Worm (Caenorhabditis elegans) whole organism, late embryonic: ENCODE data around the gene Y42A5A.3.
A peak's percentile ranks its signal among the peaks of the same experiment; 100 is the strongest.

Experiments used
- C38D4.7 ChIP-seq: fragments of 200-800 bp; sonication (Bioruptor generic); optimal IDR thresholded peaks from 2 replicates; lab custom pipeline; 2018; ENCODE audit warnings: mild to moderate bottlenecking, missing genetic modification characterization, moderate library complexity, missing compliant biosample characterization
- T23F11.4 ChIP-seq: fragments of 200-800 bp; sonication (Bioruptor generic); optimal IDR thresholded peaks from 2 replicates; lab custom pipeline; 2018; ENCODE audit warnings: mild to moderate bottlenecking, missing genetic modification characterization, missing compliant biosample characterization
- ahr-1 ChIP-seq: sonication (generic microtip); optimal IDR thresholded peaks from 2 replicates; lab custom pipeline; 2016; ENCODE audit warnings: missing genetic modification characterization, missing compliant biosample characterization
- ceh-14 ChIP-seq: sonication (generic microtip); optimal IDR thresholded peaks from 2 replicates; lab custom pipeline; 2016; ENCODE audit warnings: missing genotype, missing genetic modification characterization, missing compliant biosample characterization
- ceh-18 ChIP-seq: sonication (generic microtip); optimal IDR thresholded peaks from 2 replicates; lab custom pipeline; 2016; ENCODE audit warnings: missing genetic modification characterization, missing compliant biosample characterization
- ceh-19 ChIP-seq: fragments of 200-800 bp; sonication (Bioruptor generic); optimal IDR thresholded peaks from 2 replicates; lab custom pipeline; 2018; ENCODE audit warnings: mild to moderate bottlenecking, missing genetic modification characterization, missing compliant biosample characterization
- ceh-2 ChIP-seq: sonication (generic microtip); optimal IDR thresholded peaks from 2 replicates; lab custom pipeline; 2016; ENCODE audit warnings: missing genotype, missing genetic modification characterization, missing compliant biosample characterization
- ceh-24 ChIP-seq: sonication (generic microtip); optimal IDR thresholded peaks from 2 replicates; lab custom pipeline; 2016; ENCODE audit warnings: mild to moderate bottlenecking, missing genetic modification characterization, missing compliant biosample characterization
- ceh-31 ChIP-seq: sonication (generic microtip); optimal IDR thresholded peaks from 2 replicates; lab custom pipeline; 2016; ENCODE audit warnings: missing genetic modification characterization, missing compliant biosample characterization
- ceh-34 ChIP-seq: sonication (generic microtip); optimal IDR thresholded peaks from 2 replicates; lab custom pipeline; 2016; ENCODE audit warnings: mild to moderate bottlenecking, missing genetic modification characterization, missing compliant biosample characterization
- ceh-45 ChIP-seq: fragments of 200-800 bp; sonication (Bioruptor generic); IDR thresholded peaks from 2 replicates; pipeline ENCODE4 v1.3.6; 2022; ENCODE audit warnings: missing genetic modification reagents, missing genetic modification characterization, missing compliant biosample characterization
- ceh-48 ChIP-seq: sonication (generic microtip); optimal IDR thresholded peaks from 2 replicates; lab custom pipeline; 2016; ENCODE audit warnings: missing genetic modification characterization, inconsistent platforms, missing compliant biosample characterization
- ceh-6 ChIP-seq: fragments of 200-800 bp; sonication (Bioruptor generic); optimal IDR thresholded peaks from 2 replicates; lab custom pipeline; 2018; ENCODE audit warnings: mild to moderate bottlenecking, missing genetic modification characterization, missing compliant biosample characterization
- ceh-9 ChIP-seq: sonication (generic microtip); optimal IDR thresholded peaks from 2 replicates; lab custom pipeline; 2016; ENCODE audit warnings: mild to moderate bottlenecking, missing genetic modification characterization, inconsistent platforms, missing compliant biosample characterization
- che-1 ChIP-seq: sonication (generic microtip); optimal IDR thresholded peaks from 2 replicates; lab custom pipeline; 2016; ENCODE audit warnings: mild to moderate bottlenecking, missing genetic modification characterization, missing compliant biosample characterization
- dmd-4 ChIP-seq: sonication (generic microtip); optimal IDR thresholded peaks from 2 replicates; lab custom pipeline; 2016; ENCODE audit warnings: borderline replicate concordance, missing genetic modification characterization, missing compliant biosample characterization
- elt-2 ChIP-seq: sonication (generic microtip); optimal IDR thresholded peaks from 2 replicates; lab custom pipeline; 2016; ENCODE audit warnings: missing genetic modification reagents, missing genetic modification characterization, missing compliant biosample characterization
- fkh-6 ChIP-seq: sonication (generic microtip); optimal IDR thresholded peaks from 2 replicates; lab custom pipeline; 2016; ENCODE audit warnings: missing genetic modification characterization, missing compliant biosample characterization
- hlh-13 ChIP-seq: fragments of 200-800 bp; sonication (Bioruptor generic); optimal IDR thresholded peaks from 2 replicates; lab custom pipeline; 2018; ENCODE audit warnings: mild to moderate bottlenecking, missing genetic modification characterization, missing compliant biosample characterization
- hlh-15 ChIP-seq: sonication (generic microtip); optimal IDR thresholded peaks from 2 replicates; lab custom pipeline; 2016; ENCODE audit warnings: missing genetic modification characterization, missing compliant biosample characterization
- hlh-30 ChIP-seq: sonication (generic microtip); optimal IDR thresholded peaks from 2 replicates; lab custom pipeline; 2017; ENCODE audit warnings: antibody characterized with exemption, missing genetic modification characterization, missing compliant biosample characterization; ENCODE audit not compliant: insufficient read depth
- hlh-8 ChIP-seq: sonication (generic microtip); optimal IDR thresholded peaks from 2 replicates; lab custom pipeline; 2016; ENCODE audit warnings: missing genotype, missing genetic modification characterization, missing compliant biosample characterization
- lin-11 ChIP-seq: fragments of 200-800 bp; sonication (Bioruptor generic); optimal IDR thresholded peaks from 2 replicates; lab custom pipeline; 2018; ENCODE audit warnings: mild to moderate bottlenecking, missing genetic modification characterization, missing compliant biosample characterization
- nfya-1 ChIP-seq: sonication (generic microtip); optimal IDR thresholded peaks from 2 replicates; lab custom pipeline; 2017; ENCODE audit warnings: missing genetic modification characterization, mild to moderate bottlenecking, missing compliant biosample characterization, antibody characterized with exemption, moderate library complexity
- odd-2 ChIP-seq: sonication (generic microtip); optimal IDR thresholded peaks from 2 replicates; lab custom pipeline; 2017; ENCODE audit warnings: antibody characterized with exemption, mild to moderate bottlenecking, missing genetic modification characterization, missing compliant biosample characterization
- pat-9 ChIP-seq: fragments of 200-800 bp; sonication (Bioruptor generic); optimal IDR thresholded peaks from 2 replicates; lab custom pipeline; 2018; ENCODE audit warnings: mild to moderate bottlenecking, missing genetic modification characterization, moderate library complexity, missing compliant biosample characterization
- pqm-1 ChIP-seq: sonication (generic microtip); optimal IDR thresholded peaks from 2 replicates; lab custom pipeline; 2016; ENCODE audit warnings: missing genetic modification characterization, missing compliant biosample characterization
- ref-2 ChIP-seq: sonication (generic microtip); optimal IDR thresholded peaks from 2 replicates; lab custom pipeline; 2016; ENCODE audit warnings: missing genetic modification characterization, missing compliant biosample characterization
- rnt-1 ChIP-seq: sonication (generic microtip); optimal IDR thresholded peaks from 2 replicates; lab custom pipeline; 2016; ENCODE audit warnings: missing genetic modification characterization, missing compliant biosample characterization
- sdc-2 ChIP-seq: sonication (generic microtip); optimal IDR thresholded peaks from 2 replicates; lab custom pipeline; 2016; ENCODE audit warnings: missing genotype, missing genetic modification characterization, missing compliant biosample characterization
- syd-9 ChIP-seq: sonication (generic microtip); optimal IDR thresholded peaks from 2 replicates; lab custom pipeline; 2016; ENCODE audit warnings: mild to moderate bottlenecking, missing genetic modification characterization, moderate library complexity, missing compliant biosample characterization
- tbx-2 ChIP-seq: sonication (generic microtip); optimal IDR thresholded peaks from 2 replicates; lab custom pipeline; 2016; ENCODE audit warnings: missing genetic modification characterization, missing compliant biosample characterization
- unc-3 ChIP-seq, 2 experiments: fragments of 200-800 bp in 1 of 2; sonication (Bioruptor generic) in 1 of 2; sonication (generic microtip) in 1 of 2; conservative IDR thresholded peaks in 1 of 2; optimal IDR thresholded peaks in 1 of 2; 2 replicates each; pipeline versions ENCODE4 v1.3.6 to Lab custom; 2016 to 2022; ENCODE audit warnings: missing compliant biosample characterization in 2 of 2, missing genetic modification characterization in 2 of 2, missing genetic modification reagents in 1 of 2
- unc-42 ChIP-seq: sonication (generic microtip); optimal IDR thresholded peaks from 2 replicates; lab custom pipeline; 2016; ENCODE audit warnings: missing genotype, missing genetic modification characterization, missing compliant biosample characterization
- unc-55 ChIP-seq: sonication (generic microtip); optimal IDR thresholded peaks from 2 replicates; lab custom pipeline; 2017; ENCODE audit warnings: missing biosample characterization, missing genetic modification reagents, missing genetic modification characterization
- ztf-16 ChIP-seq: sonication (generic microtip); optimal IDR thresholded peaks from 2 replicates; lab custom pipeline; 2017; ENCODE audit warnings: missing genetic modification characterization, missing compliant biosample characterization

Y42A5A.3 gene

ce11 chrV:11082964-11083363 is 12.8 kb downstream of the Y42A5A.3 start:
- TF ChIP-seq che-1: no peak
- TF ChIP-seq tbx-2 (tag; lab: Kevin White, UChicago): no peak
- no peak for TF ChIP-seq ceh-18 (tag; lab: Kevin White, UChicago)
- no peak for TF ChIP-seq C38D4.7 (GFP tag; lab: Kevin White, UChicago)
- no peak for TF ChIP-seq hlh-13 (GFP tag; lab: Kevin White, UChicago)
- no peak for TF ChIP-seq dmd-4
- no peak for TF ChIP-seq ceh-6 (GFP tag; lab: Kevin White, UChicago)
- TF ChIP-seq pqm-1 (tag; lab: Kevin White, UChicago): no peak
- no peak for TF ChIP-seq ztf-16 (tag; lab: Kevin White, UChicago)
- TF ChIP-seq ceh-48 (tag; lab: Kevin White, UChicago): no peak
- TF ChIP-seq ceh-24: no peak
- TF ChIP-seq unc-42 (tag; lab: Kevin White, UChicago): no peak

ce11 chrV:11082475-11082874 is 13.3 kb downstream of the Y42A5A.3 start:
- peak; percentile 67 for TF ChIP-seq tbx-2 (tag; lab: Kevin White, UChicago)
- peak; percentile 94 for TF ChIP-seq ceh-18 (tag; lab: Kevin White, UChicago)
- no peak for TF ChIP-seq ceh-45 (GFP tag; lab: Robert Waterston, UW)
- TF ChIP-seq hlh-8 (tag; lab: Kevin White, UChicago): peak; percentile 45
- peak; percentile 16 for TF ChIP-seq ceh-31
- TF ChIP-seq odd-2 (tag; lab: Kevin White, UChicago): no peak
- TF ChIP-seq dmd-4: peak; percentile 7
- TF ChIP-seq ceh-34: peak; percentile 54
- peak; percentile 76 for TF ChIP-seq rnt-1 (tag; lab: Kevin White, UChicago)
- TF ChIP-seq pat-9 (tag; lab: Kevin White, UChicago): peak; percentile 5
- peak; percentile 61 for TF ChIP-seq nfya-1 (tag; lab: Kevin White, UChicago)

- no peak for TF ChIP-seq ceh-14 (tag; lab: Kevin White, UChicago)
- TF ChIP-seq sdc-2 (tag; lab: Kevin White, UChicago): peak; percentile 14
- peak; percentile 5 for TF ChIP-seq tbx-2 (tag; lab: Kevin White, UChicago)
- no peak for TF ChIP-seq unc-3 (GFP tag; conservative IDR thresholded peaks at IDR 0.05; lab: Robert Waterston, UW)
- TF ChIP-seq unc-3 (tag; optimal IDR thresholded peaks at IDR 0.05; lab: Kevin White, UChicago): no peak
- no peak for TF ChIP-seq ahr-1 (tag; lab: Kevin White, UChicago)
- TF ChIP-seq ceh-19 (GFP tag; lab: Kevin White, UChicago): no peak
- no peak for TF ChIP-seq ceh-2 (tag; lab: Kevin White, UChicago)
- peak; percentile 84 for TF ChIP-seq ceh-18 (tag; lab: Kevin White, UChicago)
- TF ChIP-seq lin-11 (tag; lab: Kevin White, UChicago): no peak
- peak; percentile 88 for TF ChIP-seq nfya-1 (tag; lab: Kevin White, UChicago)
- TF ChIP-seq ceh-34: peak; percentile 69
- TF ChIP-seq unc-55 (GFP tag; lab: Kevin White, UChicago): peak; percentile 67
- peak; percentile 47 for TF ChIP-seq rnt-1 (tag; lab: Kevin White, UChicago)
- peak; percentile 95 for TF ChIP-seq elt-2
- no peak for TF ChIP-seq hlh-15 (tag; lab: Kevin White, UChicago)
- TF ChIP-seq T23F11.4 (GFP tag; lab: Kevin White, UChicago): no peak
- no peak for TF ChIP-seq hlh-30 (tag; lab: Kevin White, UChicago)
- TF ChIP-seq unc-42 (tag; lab: Kevin White, UChicago): no peak
- TF ChIP-seq ceh-31: peak; percentile 55
- peak; percentile 56 for TF ChIP-seq ref-2
- no peak for TF ChIP-seq ceh-9 (tag; lab: Kevin White, UChicago)
- TF ChIP-seq fkh-6 (tag; lab: Kevin White, UChicago): peak; percentile 14
- TF ChIP-seq syd-9 (tag; lab: Kevin White, UChicago): peak; percentile 13
- TF ChIP-seq pat-9 (tag; lab: Kevin White, UChicago): no peak
These were observed 15.2 kb downstream of the Y42A5A.3 start, which contains the start of gene act-1 for ce11 chrV:11080345-11081102. Gene act-1, plus strand, starts transcription at chrV:11081052.
